Worm (Caenorhabditis elegans) whole organism, L4 larva: ENCODE measurements around the gene mrpl-53.

Source experiments
- D1046.2 ChIP-seq: fragments of 200-800 bp; sonication (Bioruptor generic); IDR thresholded peaks from 2 replicates; pipeline ENCODE4 v1.3.6; 2022; ENCODE audit warnings: missing genetic modification characterization, missing compliant biosample characterization
- F10B5.3 ChIP-seq: sonication (generic microtip); optimal IDR thresholded peaks from 2 replicates; lab custom pipeline; 2016; ENCODE audit warnings: mild to moderate bottlenecking, missing genetic modification characterization, missing compliant biosample characterization
- T26A8.4 ChIP-seq: fragments of 200-800 bp; sonication (Bioruptor generic); IDR thresholded peaks from 2 replicates; pipeline ENCODE4 v1.3.6; 2022; ENCODE audit warnings: missing genetic modification characterization, missing compliant biosample characterization
- Y105C5A.15 ChIP-seq: fragments of 200-800 bp; sonication (Bioruptor generic); IDR thresholded peaks from 2 replicates; pipeline ENCODE4 v1.3.6; 2022; ENCODE audit warnings: missing genetic modification characterization, missing compliant biosample characterization
- Y48G9A.11 ChIP-seq: fragments of 200-800 bp; sonication (Bioruptor generic); IDR thresholded peaks from 2 replicates; pipeline ENCODE4 v1.3.6; 2022; ENCODE audit warnings: missing genetic modification reagents, missing genetic modification characterization, missing compliant biosample characterization
- aha-1 ChIP-seq: fragments of 150-350 bp; peaks from one replicate; lab custom pipeline; 2014; ENCODE audit warnings: missing biosample characterization, missing genetic modification characterization
- ama-1 ChIP-seq: fragments of 150-350 bp; optimal IDR thresholded peaks from 2 replicates; lab custom pipeline; 2014; ENCODE audit warnings: inconsistent platforms, mixed read lengths
- arid-1 ChIP-seq: fragments of 200-800 bp; sonication (Bioruptor generic); conservative IDR thresholded peaks from 2 replicates; pipeline ENCODE4 v1.3.6; 2022; ENCODE audit warnings: missing genetic modification reagents, missing genetic modification characterization, missing compliant biosample characterization
- ceh-28 ChIP-seq: fragments of 150-350 bp; optimal IDR thresholded peaks from 2 replicates; lab custom pipeline; 2014; ENCODE audit warnings: missing biosample characterization, missing genetic modification reagents, missing genetic modification characterization
- ceh-62 ChIP-seq: sonication (generic microtip); optimal IDR thresholded peaks from 2 replicates; lab custom pipeline; 2017; ENCODE audit warnings: missing biosample characterization, missing genetic modification characterization
- cey-2 ChIP-seq: sonication (generic microtip); optimal IDR thresholded peaks from 3 replicates; lab custom pipeline; 2017; ENCODE audit warnings: missing genetic modification characterization, mild to moderate bottlenecking, missing compliant biosample characterization, antibody characterized with exemption, borderline replicate concordance; ENCODE audit not compliant: insufficient read depth
- daf-16 ChIP-seq, 3 experiments: sonication (generic microtip); optimal IDR thresholded peaks; 2 replicates each; lab custom pipeline; 2016 to 2017; ENCODE audit warnings: missing genetic modification characterization in 3 of 3, missing genetic modification reagents in 3 of 3, mild to moderate bottlenecking in 2 of 3, missing compliant biosample characterization in 2 of 3, missing biosample characterization in 1 of 3, moderate library complexity in 1 of 3
- daf-8 ChIP-seq: fragments of 200-800 bp; sonication (Bioruptor generic); IDR thresholded peaks from 2 replicates; pipeline ENCODE4 v1.3.6; 2022; ENCODE audit warnings: missing genetic modification characterization, missing compliant biosample characterization
- dmd-8 ChIP-seq: fragments of 200-800 bp; sonication (Bioruptor generic); IDR thresholded peaks from 2 replicates; pipeline ENCODE4 v1.3.6; 2022; ENCODE audit warnings: missing genetic modification characterization, missing compliant biosample characterization
- dpl-1 ChIP-seq: fragments of 150-350 bp; optimal IDR thresholded peaks from 2 replicates; lab custom pipeline; 2014; ENCODE audit warnings: missing biosample characterization, missing genetic modification reagents, missing genetic modification characterization
- duxl-1 ChIP-seq: sonication (generic microtip); optimal IDR thresholded peaks from 2 replicates; lab custom pipeline; 2016; ENCODE audit warnings: mild to moderate bottlenecking, missing genetic modification characterization, moderate library complexity, missing compliant biosample characterization; ENCODE audit not compliant: poor library complexity
- fos-1 ChIP-seq: fragments of 150-350 bp; optimal IDR thresholded peaks from 2 replicates; lab custom pipeline; 2014; ENCODE audit warnings: missing biosample characterization, missing genetic modification characterization
- gei-8 ChIP-seq: fragments of 200-800 bp; sonication (Bioruptor generic); optimal IDR thresholded peaks from 2 replicates; lab custom pipeline; 2018; ENCODE audit warnings: mild to moderate bottlenecking, missing genetic modification characterization, missing compliant biosample characterization
- hlh-30 ChIP-seq: sonication (generic microtip); optimal IDR thresholded peaks from 2 replicates; lab custom pipeline; 2017; ENCODE audit warnings: antibody characterized with exemption, mild to moderate bottlenecking, missing genetic modification characterization, missing compliant biosample characterization; ENCODE audit not compliant: insufficient read depth
- jun-1 ChIP-seq: fragments of 150-350 bp; optimal IDR thresholded peaks from 2 replicates; lab custom pipeline; 2014; ENCODE audit warnings: missing biosample characterization, missing genetic modification reagents, missing genetic modification characterization
- lin-1 ChIP-seq: fragments of 200-800 bp; sonication (Bioruptor generic); IDR thresholded peaks from 2 replicates; pipeline ENCODE4 v1.3.6; 2022; ENCODE audit warnings: missing genetic modification reagents, missing genetic modification characterization, missing compliant biosample characterization
- lin-13 ChIP-seq: fragments of 150-350 bp; optimal IDR thresholded peaks from 2 replicates; lab custom pipeline; 2014; ENCODE audit warnings: missing biosample characterization, missing genetic modification reagents, missing genetic modification characterization
- lin-29 ChIP-seq: fragments of 200-800 bp; sonication (Bioruptor generic); IDR thresholded peaks from 2 replicates; pipeline ENCODE4 v1.3.6; 2022; ENCODE audit warnings: missing genetic modification reagents, missing genetic modification characterization, missing compliant biosample characterization
- lin-38 ChIP-seq: fragments of 200-800 bp; sonication (Bioruptor generic); IDR thresholded peaks from 2 replicates; pipeline ENCODE4 v1.3.6; 2022; ENCODE audit warnings: missing genetic modification reagents, missing genetic modification characterization, missing compliant biosample characterization
- lir-3 ChIP-seq: sonication (generic microtip); optimal IDR thresholded peaks from 2 replicates; lab custom pipeline; 2016; ENCODE audit warnings: mild to moderate bottlenecking, missing genetic modification characterization, missing compliant biosample characterization
- madf-5 ChIP-seq, 2 experiments: fragments of 200-800 bp; sonication (Bioruptor generic); IDR thresholded peaks; 2 replicates each; pipeline ENCODE4 v1.3.6; 2022; ENCODE audit warnings: missing compliant biosample characterization in 2 of 2, missing genetic modification characterization in 2 of 2
- mdt-29 ChIP-seq: fragments of 200-800 bp; sonication (Bioruptor generic); IDR thresholded peaks from 2 replicates; pipeline ENCODE4 v1.3.6; 2022; ENCODE audit warnings: missing genetic modification reagents, missing genetic modification characterization, missing compliant biosample characterization
- mep-1 ChIP-seq: fragments of 150-350 bp; sonication (generic microtip); optimal IDR thresholded peaks from 3 replicates; lab custom pipeline; 2014; ENCODE audit warnings: missing biosample characterization, missing genetic modification characterization
- mxl-2 ChIP-seq: fragments of 200-800 bp; sonication (Bioruptor generic); conservative IDR thresholded peaks from 2 replicates; pipeline ENCODE4 v1.3.6; 2022; ENCODE audit warnings: missing genetic modification reagents, missing genetic modification characterization, missing compliant biosample characterization
- mxl-3 ChIP-seq: fragments of 200-800 bp; sonication (Bioruptor generic); optimal IDR thresholded peaks from 2 replicates; lab custom pipeline; 2018; ENCODE audit warnings: mild to moderate bottlenecking, missing genetic modification characterization, missing compliant biosample characterization
- nhr-10 ChIP-seq: fragments of 150-350 bp; optimal IDR thresholded peaks from 2 replicates; lab custom pipeline; 2014; ENCODE audit warnings: missing biosample characterization, missing genetic modification characterization
- nhr-102 ChIP-seq: sonication (generic microtip); optimal IDR thresholded peaks from 2 replicates; lab custom pipeline; 2016; ENCODE audit warnings: mild to moderate bottlenecking, missing genetic modification characterization, moderate library complexity, missing compliant biosample characterization
- nhr-111 ChIP-seq: fragments of 200-800 bp; sonication (Bioruptor generic); optimal IDR thresholded peaks from 2 replicates; lab custom pipeline; 2018; ENCODE audit warnings: mild to moderate bottlenecking, missing genetic modification characterization, missing compliant biosample characterization
- nhr-237 ChIP-seq: sonication (generic microtip); optimal IDR thresholded peaks from 2 replicates; lab custom pipeline; 2017; ENCODE audit warnings: missing biosample characterization, missing genetic modification characterization
- nhr-28 ChIP-seq: fragments of 150-350 bp; optimal IDR thresholded peaks from 2 replicates; lab custom pipeline; 2014; ENCODE audit warnings: missing biosample characterization, missing genetic modification characterization
- nhr-42 ChIP-seq: fragments of 200-800 bp; sonication (Bioruptor generic); IDR thresholded peaks from 2 replicates; pipeline ENCODE4 v1.3.6; 2022; ENCODE audit warnings: missing genetic modification characterization, missing compliant biosample characterization
- nhr-76 ChIP-seq: fragments of 150-350 bp; optimal IDR thresholded peaks from 2 replicates; lab custom pipeline; 2014; ENCODE audit warnings: missing biosample characterization, missing genetic modification characterization
- php-3 ChIP-seq: fragments of 200-800 bp; sonication (Bioruptor generic); IDR thresholded peaks from 2 replicates; pipeline ENCODE4 v1.3.6; 2022; ENCODE audit warnings: missing genetic modification reagents, missing genetic modification characterization, missing compliant biosample characterization
- rbr-2 ChIP-seq: sonication (generic microtip); optimal IDR thresholded peaks from 2 replicates; lab custom pipeline; 2016; ENCODE audit warnings: missing genotype, missing genetic modification characterization, missing compliant biosample characterization
- saeg-2 ChIP-seq: fragments of 200-800 bp; sonication (Bioruptor generic); IDR thresholded peaks from 2 replicates; pipeline ENCODE4 v1.3.6; 2022; ENCODE audit warnings: missing genetic modification reagents, missing genetic modification characterization, missing compliant biosample characterization
- snpc-1.2 ChIP-seq: fragments of 200-800 bp; sonication (Bioruptor generic); IDR thresholded peaks from 2 replicates; pipeline ENCODE4 v1.3.6; 2022; ENCODE audit warnings: missing genetic modification reagents, missing genetic modification characterization, missing compliant biosample characterization
- tag-97 ChIP-seq: fragments of 200-800 bp; sonication (Bioruptor generic); IDR thresholded peaks from 2 replicates; pipeline ENCODE4 v1.3.6; 2022; ENCODE audit warnings: missing genetic modification characterization, missing compliant biosample characterization
- tra-1 ChIP-seq: fragments of 200-800 bp; sonication (Bioruptor generic); IDR thresholded peaks from 2 replicates; pipeline ENCODE4 v1.3.6; 2022; ENCODE audit warnings: missing genetic modification reagents, missing genetic modification characterization, missing compliant biosample characterization
- unc-62 ChIP-seq, 3 experiments: fragments of 150-350 bp in 1 of 3; sonication (generic microtip); optimal IDR thresholded peaks in 2 of 3; peaks in 1 of 3; 1 replicate in 1 of 3; 2 replicates in 2 of 3; lab custom pipeline; 2014 to 2017; ENCODE audit warnings: missing biosample characterization in 3 of 3, missing genetic modification characterization in 3 of 3, missing genetic modification reagents in 3 of 3, missing genotype in 1 of 3
- vab-7 ChIP-seq: fragments of 200-800 bp; sonication (Bioruptor generic); IDR thresholded peaks from 2 replicates; pipeline ENCODE4 v1.3.6; 2022; ENCODE audit warnings: missing genetic modification reagents, missing genetic modification characterization, missing compliant biosample characterization
- zag-1 ChIP-seq: fragments of 150-350 bp; optimal IDR thresholded peaks from 2 replicates; lab custom pipeline; 2014; ENCODE audit warnings: missing biosample characterization, missing genetic modification characterization
- zip-11 ChIP-seq: fragments of 200-800 bp; sonication (Bioruptor generic); IDR thresholded peaks from 2 replicates; pipeline ENCODE4 v1.3.6; 2022; ENCODE audit warnings: missing genetic modification characterization, missing compliant biosample characterization
- ztf-11 ChIP-seq: fragments of 150-350 bp; optimal IDR thresholded peaks from 2 replicates; lab custom pipeline; 2014; ENCODE audit warnings: missing biosample characterization, missing genetic modification characterization

Gene mrpl-53

ce11 chrII:9619402-9619862, 22.0 kb downstream of the mrpl-53 start (continued):
- TF ChIP-seq daf-16 (GFP tag; optimal IDR thresholded peaks at IDR 0.05; lab: Kevin White, UChicago), result no peak
- peak; percentile 68 for TF ChIP-seq daf-16 (tag; optimal IDR thresholded peaks at IDR 0.05; lab: Kevin White, UChicago)
- TF ChIP-seq lir-3 (tag; lab: Kevin White, UChicago), result no peak
- no peak for TF ChIP-seq ztf-11 (tag; lab: Kevin White, UChicago)
- TF ChIP-seq hlh-30, result peak; percentile 79
- TF ChIP-seq F10B5.3 (tag; lab: Kevin White, UChicago), result no peak
- no peak for TF ChIP-seq ceh-62 (tag; lab: Kevin White, UChicago)
- no peak for TF ChIP-seq tag-97 (GFP tag; lab: Robert Waterston, UW)
- peak; percentile 37 for TF ChIP-seq dpl-1
- no peak for TF ChIP-seq nhr-10 (tag; lab: Kevin White, UChicago)
- TF ChIP-seq nhr-76 (tag; lab: Kevin White, UChicago), result no peak
- 0 out of 2 replicates have a peak, but pooled peaks have one; percentile 18 for TF ChIP-seq saeg-2 (GFP tag; lab: Robert Waterston, UW)
- TF ChIP-seq T26A8.4, result peak; percentile 33
- peak; percentile 36 for TF ChIP-seq lin-38 (GFP tag; lab: Robert Waterston, UW)
- no peak for TF ChIP-seq nhr-42 (GFP tag; lab: Robert Waterston, UW)
- TF ChIP-seq php-3 (GFP tag; lab: Robert Waterston, UW), result 0 out of 2 replicates have a peak, but pooled peaks have one; percentile 36
- TF ChIP-seq lin-29 (GFP tag; lab: Robert Waterston, UW), result no peak
- 0 out of 2 replicates have a peak, but pooled peaks have one; percentile 33 for TF ChIP-seq mxl-2 (GFP tag; lab: Robert Waterston, UW)
- no peak for TF ChIP-seq dmd-8 (GFP tag; lab: Robert Waterston, UW)
- no peak for TF ChIP-seq cey-2 (tag; lab: Kevin White, UChicago)
- no peak for TF ChIP-seq Y48G9A.11 (GFP tag; lab: Robert Waterston, UW)
- TF ChIP-seq nhr-237 (tag; lab: Kevin White, UChicago), result no peak
- TF ChIP-seq mdt-29 (GFP tag; lab: Robert Waterston, UW), result no peak
- TF ChIP-seq nhr-102 (tag; lab: Kevin White, UChicago), result peak; percentile 1
- no peak for TF ChIP-seq nhr-111 (GFP tag; lab: Kevin White, UChicago)
- peak; percentile 2 for TF ChIP-seq ama-1 (lab: Kevin White, UChicago)
- TF ChIP-seq aha-1 (tag; lab: Kevin White, UChicago), result peak; percentile 76
- peak in 1 of 2 experiments; percentile 42 for TF ChIP-seq unc-62 (GFP tag; optimal IDR thresholded peaks at IDR 0.05 in 1 of 2; lab: Kevin White, UChicago)
- no peak for TF ChIP-seq unc-62 (tag; optimal IDR thresholded peaks at IDR 0.05; lab: Kevin White, UChicago)

DNA sequence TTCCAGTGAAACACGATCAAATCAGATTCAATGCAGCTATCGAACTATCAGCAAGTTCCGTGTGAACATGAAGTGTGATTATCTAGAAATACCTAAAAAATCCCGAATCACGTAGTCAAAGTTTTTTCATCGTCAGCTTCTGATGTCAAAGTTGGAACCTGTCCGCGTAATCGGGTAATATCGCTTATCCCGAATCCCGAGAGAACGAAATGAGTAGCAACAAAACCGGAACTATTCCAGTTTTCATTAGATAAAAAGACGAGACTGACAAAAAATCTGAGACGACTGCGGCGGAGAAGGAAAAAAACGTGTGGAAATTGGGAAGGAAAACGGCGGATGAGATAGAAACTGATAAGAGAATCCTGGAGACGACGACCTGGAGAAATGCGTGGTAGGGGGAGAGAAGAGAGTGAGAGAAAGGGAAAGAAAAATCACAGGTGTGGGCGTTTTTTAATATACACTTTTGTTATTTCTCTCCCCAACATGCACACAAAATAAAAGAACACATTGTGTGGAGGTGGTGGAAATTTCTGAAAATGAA, 22.6 kb downstream of the mrpl-53 start:
- TF ChIP-seq ceh-62 (tag; lab: Kevin White, UChicago) (no peak), lin-13 (GFP tag; lab: Kevin White, UChicago) (no peak), duxl-1 (no peak), rbr-2 (no peak), nhr-237 (tag; lab: Kevin White, UChicago) (no peak), mep-1 (no peak), fos-1 (tag; lab: Kevin White, UChicago) (no peak), vab-7 (GFP tag; lab: Robert Waterston, UW) (no peak), zip-11 (GFP tag; lab: Robert Waterston, UW) (no peak), ceh-28 (tag; lab: Kevin White, UChicago) (no peak), madf-5 (GFP tag; IDR thresholded peaks at IDR 0.05; lab: Robert Waterston, UW) (no peak), ztf-11 (tag; lab: Kevin White, UChicago) (no peak), D1046.2 (no peak), ama-1 (lab: Kevin White, UChicago) (peak; percentile 6), daf-8 (GFP tag; lab: Robert Waterston, UW) (no peak), mdt-29 (GFP tag; lab: Robert Waterston, UW) (no peak), mxl-3 (GFP tag; lab: Kevin White, UChicago) (peak; percentile 48), jun-1 (tag; lab: Kevin White, UChicago) (no peak), nhr-28 (tag; lab: Kevin White, UChicago) (peak; percentile 66), Y105C5A.15 (no peak), snpc-1.2 (no peak), unc-62 (GFP tag; optimal IDR thresholded peaks at IDR 0.05 in 1 of 2; lab: Kevin White, UChicago) (peak in 1 of 2 experiments; percentile 91), unc-62 (tag; optimal IDR thresholded peaks at IDR 0.05; lab: Kevin White, UChicago) (no peak), zag-1 (tag; lab: Kevin White, UChicago) (no peak), gei-8 (GFP tag; lab: Kevin White, UChicago) (no peak), arid-1 (no peak), tra-1 (no peak), lin-1 (GFP tag; lab: Robert Waterston, UW) (no peak)
